Fruit fly (Drosophila melanogaster) whole organism, embryonic: ENCODE data around the gene CG7506.
A peak's percentile ranks its signal among the peaks of the same experiment; 100 is the strongest.

Source experiments
- Atf6 ChIP-seq: fragments of 200-800 bp; sonication (Bioruptor generic); IDR thresholded peaks from 2 replicates; pipeline ENCODE4 v1.3.6; 2022; ENCODE audit warnings: missing biosample characterization, missing genetic modification characterization
- CG11504 ChIP-seq: fragments of 200-800 bp; sonication (Bioruptor generic); optimal IDR thresholded peaks from 3 replicates; lab custom pipeline; 2019; ENCODE audit warnings: missing biosample characterization, mild to moderate bottlenecking, missing genetic modification characterization, moderate library complexity
- CG1233 ChIP-seq: fragments of 200-800 bp; sonication (Bioruptor generic); optimal IDR thresholded peaks from 4 replicates; lab custom pipeline; 2018; ENCODE audit warnings: missing biosample characterization, mild to moderate bottlenecking, missing genetic modification characterization
- CG12744 ChIP-seq: fragments of 200-800 bp; sonication (Bioruptor generic); optimal IDR thresholded peaks from 2 replicates; lab custom pipeline; 2016; ENCODE audit warnings: missing biosample characterization, missing genetic modification characterization
- CG12942 ChIP-seq: fragments of 200-800 bp; sonication (Bioruptor generic); optimal IDR thresholded peaks from 3 replicates; lab custom pipeline; 2016; ENCODE audit warnings: missing biosample characterization, missing genetic modification characterization
- CG14050 ChIP-seq: fragments of 200-800 bp; sonication (Bioruptor generic); IDR thresholded peaks from 3 replicates; pipeline ENCODE4 v1.3.6; 2022; ENCODE audit warnings: missing biosample characterization, missing genetic modification characterization
- CG1602 ChIP-seq: fragments of 200-800 bp; sonication (Bioruptor generic); optimal IDR thresholded peaks from 3 replicates; lab custom pipeline; 2016; ENCODE audit warnings: missing biosample characterization, missing genetic modification characterization
- CG1603 ChIP-seq: fragments of 200-800 bp; sonication (Bioruptor generic); optimal IDR thresholded peaks from 2 replicates; lab custom pipeline; 2019; ENCODE audit warnings: missing biosample characterization, mild to moderate bottlenecking, missing genetic modification characterization, moderate library complexity
- CG17359 ChIP-seq: fragments of 200-800 bp; sonication (Bioruptor generic); optimal IDR thresholded peaks from 3 replicates; lab custom pipeline; 2018; ENCODE audit warnings: missing biosample characterization, mild to moderate bottlenecking, missing genetic modification characterization, moderate library complexity
- CG17385 ChIP-seq: fragments of 200-800 bp; sonication (Bioruptor generic); optimal IDR thresholded peaks from 3 replicates; lab custom pipeline; 2018; ENCODE audit warnings: missing biosample characterization, mild to moderate bottlenecking, missing genetic modification characterization
- CG17568 ChIP-seq: fragments of 200-800 bp; sonication (Bioruptor generic); optimal IDR thresholded peaks from 2 replicates; lab custom pipeline; 2018; ENCODE audit warnings: missing biosample characterization, mild to moderate bottlenecking, missing genetic modification characterization, moderate library complexity
- CG1792 ChIP-seq: fragments of 200-800 bp; sonication (Bioruptor generic); optimal IDR thresholded peaks from 2 replicates; lab custom pipeline; 2016; ENCODE audit warnings: missing biosample characterization, missing genetic modification characterization
- CG18262 ChIP-seq: fragments of 200-800 bp; optimal IDR thresholded peaks from 3 replicates; lab custom pipeline; 2019; ENCODE audit warnings: missing biosample characterization, mild to moderate bottlenecking, missing genetic modification characterization, moderate library complexity
- CG30020 ChIP-seq: fragments of 200-800 bp; optimal IDR thresholded peaks from 2 replicates; lab custom pipeline; 2019; ENCODE audit warnings: missing biosample characterization, mild to moderate bottlenecking, missing genetic modification characterization, moderate library complexity
- CG30403 ChIP-seq: fragments of 200-800 bp; sonication (Bioruptor generic); optimal IDR thresholded peaks from 3 replicates; lab custom pipeline; 2016; ENCODE audit warnings: missing biosample characterization, missing genetic modification characterization
- CG31441 ChIP-seq: fragments of 200-800 bp; sonication (Bioruptor generic); IDR thresholded peaks from 2 replicates; pipeline ENCODE4 v1.3.6; 2022; ENCODE audit warnings: missing biosample characterization, missing genetic modification characterization
- CG32772 ChIP-seq: fragments of 200-800 bp; sonication (Bioruptor generic); IDR thresholded peaks from 2 replicates; pipeline ENCODE4 v1.3.6; 2022; ENCODE audit warnings: missing biosample characterization, missing genetic modification characterization
- CG6689 ChIP-seq: fragments of 200-800 bp; sonication (Bioruptor generic); IDR thresholded peaks from 2 replicates; pipeline ENCODE4 v1.3.6; 2022; ENCODE audit warnings: missing biosample characterization, missing genetic modification characterization
- CG7839 ChIP-seq: fragments of 200-800 bp; sonication (Bioruptor generic); optimal IDR thresholded peaks from 3 replicates; lab custom pipeline; 2018; ENCODE audit warnings: missing biosample characterization, mild to moderate bottlenecking, missing genetic modification characterization, moderate library complexity
- CG9609 ChIP-seq: fragments of 200-800 bp; sonication (Bioruptor generic); optimal IDR thresholded peaks from 3 replicates; lab custom pipeline; 2016; ENCODE audit warnings: missing biosample characterization, missing genetic modification characterization
- Camta ChIP-seq: fragments of 200-800 bp; sonication (Bioruptor generic); optimal IDR thresholded peaks from 2 replicates; lab custom pipeline; 2016; ENCODE audit warnings: missing biosample characterization, missing genetic modification characterization
- D19B ChIP-seq: fragments of 200-800 bp; sonication (Bioruptor generic); optimal IDR thresholded peaks from 2 replicates; lab custom pipeline; 2017; ENCODE audit warnings: missing biosample characterization, mild to moderate bottlenecking, missing genetic modification characterization
- Fer2 ChIP-seq: fragments of 200-800 bp; sonication (Bioruptor generic); optimal IDR thresholded peaks from 2 replicates; lab custom pipeline; 2018; ENCODE audit warnings: missing biosample characterization, mild to moderate bottlenecking, missing genetic modification characterization, moderate library complexity
- H15 ChIP-seq: fragments of 200-800 bp; sonication (Bioruptor generic); IDR thresholded peaks from 3 replicates; pipeline ENCODE4 v1.3.6; 2022; ENCODE audit warnings: missing biosample characterization, missing genetic modification characterization
- HmgZ ChIP-seq: fragments of 200-800 bp; sonication (Bioruptor generic); optimal IDR thresholded peaks from 2 replicates; lab custom pipeline; 2018; ENCODE audit warnings: missing biosample characterization, mild to moderate bottlenecking, missing genetic modification characterization
- Hsf ChIP-seq: fragments of 200-800 bp; sonication (Bioruptor generic); optimal IDR thresholded peaks from 3 replicates; lab custom pipeline; 2016; ENCODE audit warnings: missing biosample characterization, missing genetic modification characterization
- Oli ChIP-seq: fragments of 200-800 bp; sonication (Bioruptor generic); optimal IDR thresholded peaks from 2 replicates; lab custom pipeline; 2018; ENCODE audit warnings: missing biosample characterization, mild to moderate bottlenecking, missing genetic modification characterization, moderate library complexity
- Ptx1 ChIP-seq: fragments of 200-800 bp; sonication (Bioruptor generic); IDR thresholded peaks from 2 replicates; pipeline ENCODE4 v1.3.6; 2022; ENCODE audit warnings: missing biosample characterization, missing genetic modification characterization
- Ravus ChIP-seq: fragments of 200-800 bp; sonication (Bioruptor generic); IDR thresholded peaks from 2 replicates; pipeline ENCODE4 v1.3.6; 2022; ENCODE audit warnings: missing biosample characterization, missing genetic modification characterization
- Sox102F ChIP-seq: fragments of 200-800 bp; sonication (Bioruptor generic); optimal IDR thresholded peaks from 2 replicates; lab custom pipeline; 2018; ENCODE audit warnings: missing biosample characterization, mild to moderate bottlenecking, missing genetic modification characterization, moderate library complexity
- Taf1 ChIP-seq: fragments of 200-800 bp; sonication (Bioruptor generic); IDR thresholded peaks from 2 replicates; pipeline ENCODE4 v1.3.6; 2022; ENCODE audit warnings: missing biosample characterization, missing genetic modification characterization
- btn ChIP-seq: fragments of 200-800 bp; sonication (Bioruptor generic); optimal IDR thresholded peaks from 2 replicates; lab custom pipeline; 2016; ENCODE audit warnings: missing biosample characterization, missing genetic modification characterization
- ci ChIP-seq: fragments of 200-800 bp; sonication (Bioruptor generic); IDR thresholded peaks from 3 replicates; pipeline ENCODE4 v1.3.6; 2022; ENCODE audit warnings: missing biosample characterization, missing genetic modification characterization
- corto ChIP-seq: fragments of 200-800 bp; sonication (Bioruptor generic); optimal IDR thresholded peaks from 2 replicates; lab custom pipeline; 2016; ENCODE audit warnings: missing biosample characterization, mild to moderate bottlenecking, missing genetic modification characterization, moderate library complexity
- dan ChIP-seq: fragments of 200-800 bp; sonication (Bioruptor generic); IDR thresholded peaks from 2 replicates; pipeline ENCODE4 v1.3.6; 2022; ENCODE audit warnings: missing biosample characterization, missing genetic modification characterization
- dimm ChIP-seq: fragments of 200-800 bp; sonication (Bioruptor generic); IDR thresholded peaks from 2 replicates; pipeline ENCODE4 v1.3.6; 2022; ENCODE audit warnings: missing biosample characterization, missing genetic modification characterization
- dmrt99B ChIP-seq: fragments of 200-800 bp; sonication (Bioruptor generic); optimal IDR thresholded peaks from 2 replicates; lab custom pipeline; 2018; ENCODE audit warnings: missing biosample characterization, mild to moderate bottlenecking, missing genetic modification characterization, moderate library complexity
- her ChIP-seq: fragments of 200-800 bp; sonication (Bioruptor generic); optimal IDR thresholded peaks from 2 replicates; lab custom pipeline; 2016; ENCODE audit warnings: missing biosample characterization, missing genetic modification characterization
- hkb ChIP-seq, 2 experiments: fragments of 200-800 bp in 1 of 2; fragments of >200 bp in 1 of 2; sonication (Bioruptor generic) in 1 of 2; IDR thresholded peaks in 1 of 2; optimal IDR thresholded peaks in 1 of 2; 2 replicates each; pipeline versions ENCODE4 v1.3.6 to Lab custom; 2017 to 2022; ENCODE audit warnings: missing biosample characterization in 1 of 2, missing genetic modification characterization in 1 of 2
- jing ChIP-seq: fragments of 200-800 bp; sonication (Bioruptor generic); optimal IDR thresholded peaks from 2 replicates; lab custom pipeline; 2018; ENCODE audit warnings: missing biosample characterization, mild to moderate bottlenecking, missing genetic modification characterization
- lmd ChIP-seq: fragments of 200-800 bp; sonication (Bioruptor generic); IDR thresholded peaks from 2 replicates; pipeline ENCODE4 v1.3.6; 2022; ENCODE audit warnings: missing biosample characterization, missing genetic modification characterization
- peb ChIP-seq: fragments of 200-800 bp; sonication (Bioruptor generic); IDR thresholded peaks from 2 replicates; pipeline ENCODE4 v1.3.6; 2022; ENCODE audit warnings: missing biosample characterization, missing genetic modification characterization
- phol ChIP-seq: fragments of 200-800 bp; sonication (Bioruptor generic); optimal IDR thresholded peaks from 3 replicates; lab custom pipeline; 2018; ENCODE audit warnings: missing biosample characterization, mild to moderate bottlenecking, missing genetic modification characterization, moderate library complexity
- psq ChIP-seq: fragments of 200-800 bp; sonication (Bioruptor generic); optimal IDR thresholded peaks from 2 replicates; lab custom pipeline; 2017; ENCODE audit warnings: missing biosample characterization, missing genetic modification characterization
- row ChIP-seq: fragments of 200-800 bp; sonication (Bioruptor generic); IDR thresholded peaks from 3 replicates; pipeline ENCODE4 v1.3.6; 2022; ENCODE audit warnings: missing biosample characterization, missing genetic modification characterization
- scrt ChIP-seq: fragments of 200-800 bp; sonication (Bioruptor generic); optimal IDR thresholded peaks from 2 replicates; lab custom pipeline; 2018; ENCODE audit warnings: missing biosample characterization, mild to moderate bottlenecking, missing genetic modification characterization, moderate library complexity
- sens ChIP-seq: fragments of 200-800 bp; sonication (Bioruptor generic); peaks from one replicate; lab custom pipeline; 2016; ENCODE audit warnings: missing biosample characterization, missing genetic modification characterization
- sens-2 ChIP-seq: fragments of 200-800 bp; sonication (Bioruptor generic); IDR thresholded peaks from 2 replicates; pipeline ENCODE4 v1.3.6; 2022; ENCODE audit warnings: missing biosample characterization, missing genetic modification characterization
- tap ChIP-seq: fragments of 200-800 bp; optimal IDR thresholded peaks from 3 replicates; lab custom pipeline; 2019; ENCODE audit warnings: missing biosample characterization, mild to moderate bottlenecking, missing genetic modification characterization, moderate library complexity
- unpg ChIP-seq: fragments of 200-800 bp; sonication (Bioruptor generic); optimal IDR thresholded peaks from 3 replicates; lab custom pipeline; 2018; ENCODE audit warnings: missing biosample characterization, mild to moderate bottlenecking, missing genetic modification characterization, moderate library complexity
- vvl ChIP-seq: fragments of 200-800 bp; sonication (Bioruptor generic); IDR thresholded peaks from 2 replicates; pipeline ENCODE4 v1.3.6; 2022; ENCODE audit warnings: missing biosample characterization, missing genetic modification characterization
- zfh1 ChIP-seq: fragments of 200-800 bp; sonication (Bioruptor generic); IDR thresholded peaks from 3 replicates; pipeline ENCODE4 v1.3.6; 2022; ENCODE audit warnings: missing biosample characterization, missing genetic modification characterization

CG7506 gene

DNA sequence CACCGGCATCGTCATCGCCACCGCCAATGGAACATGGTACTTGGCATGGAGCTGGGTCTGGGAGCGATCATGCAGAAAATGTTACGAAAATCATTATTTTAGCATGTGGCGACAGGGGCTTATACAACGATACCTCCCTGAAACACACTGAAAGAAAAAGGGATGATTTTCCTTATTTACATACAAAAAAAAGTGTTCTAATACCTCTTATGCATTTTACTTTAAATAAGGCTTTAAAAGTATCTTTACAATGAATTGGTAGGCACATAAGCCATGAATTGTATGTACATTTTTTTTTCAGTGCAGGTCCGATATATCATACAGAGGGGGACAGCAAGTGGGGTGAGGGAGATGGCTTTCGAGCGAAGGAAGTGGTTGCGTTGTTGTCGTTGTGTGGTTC is 27.2 kb downstream of the CG7506 start (continued):
- no peak for TF ChIP-seq scrt
- no peak for TF ChIP-seq D19B (GFP tag; lab: Kevin White, UChicago)
- TF ChIP-seq Camta = peak; percentile 26
- no peak for TF ChIP-seq HmgZ (tag; lab: Kevin White, UChicago)
- peak; percentile 33 for TF ChIP-seq CG18262 (tag; lab: Kevin White, UChicago)
- peak; percentile 31; the same call in 1 of the 2 replicates for TF ChIP-seq Atf6 (GFP tag; lab: Robert Waterston, UW)
- no peak for TF ChIP-seq lmd (GFP tag; lab: Robert Waterston, UW)
- TF ChIP-seq corto (GFP tag; lab: Kevin White, UChicago) = peak; percentile 29
- peak; percentile 56 for TF ChIP-seq CG1603 (tag; lab: Kevin White, UChicago)
- TF ChIP-seq sens-2 = no peak
- 0 out of 2 replicates have a peak, but pooled peaks have one; percentile 25 for TF ChIP-seq CG32772
- TF ChIP-seq CG17568 = no peak
- peak; percentile 52; the same call in 1 of the 3 replicates for TF ChIP-seq H15
- peak; percentile 34 for TF ChIP-seq Hsf
- TF ChIP-seq CG17359 (tag; lab: Kevin White, UChicago) = peak; percentile 43
- no peak for TF ChIP-seq CG1233 (GFP tag; lab: Kevin White, UChicago)
- TF ChIP-seq her (GFP tag; lab: Kevin White, UChicago) = no peak
- TF ChIP-seq CG1602 (GFP tag; lab: Kevin White, UChicago) = peak; percentile 31
- no peak for TF ChIP-seq Ravus
- TF ChIP-seq Taf1 (GFP tag; lab: Robert Waterston, UW) = no peak
- TF ChIP-seq CG9609 (GFP tag; lab: Kevin White, UChicago) = no peak
- 0 out of 2 replicates have a peak, but pooled peaks have one; percentile 28 for TF ChIP-seq peb (GFP tag; lab: Robert Waterston, UW)
- no peak for TF ChIP-seq Fer2
- TF ChIP-seq zfh1 = peak; percentile 57; the same call in 1 of the 3 replicates
- peak; percentile 54 for TF ChIP-seq tap (tag; lab: Kevin White, UChicago)
- TF ChIP-seq dan (GFP tag; lab: Robert Waterston, UW) = no peak
- TF ChIP-seq CG12744 = no peak
- TF ChIP-seq CG12942 (GFP tag; lab: Kevin White, UChicago) = no peak
- peak; percentile 57; the same call in 2 of the 3 replicates for TF ChIP-seq row
- TF ChIP-seq jing = peak; percentile 5
- TF ChIP-seq CG14050 (GFP tag; lab: Robert Waterston, UW) = 0 out of 3 replicates have a peak, but pooled peaks have one; percentile 29

DNA sequence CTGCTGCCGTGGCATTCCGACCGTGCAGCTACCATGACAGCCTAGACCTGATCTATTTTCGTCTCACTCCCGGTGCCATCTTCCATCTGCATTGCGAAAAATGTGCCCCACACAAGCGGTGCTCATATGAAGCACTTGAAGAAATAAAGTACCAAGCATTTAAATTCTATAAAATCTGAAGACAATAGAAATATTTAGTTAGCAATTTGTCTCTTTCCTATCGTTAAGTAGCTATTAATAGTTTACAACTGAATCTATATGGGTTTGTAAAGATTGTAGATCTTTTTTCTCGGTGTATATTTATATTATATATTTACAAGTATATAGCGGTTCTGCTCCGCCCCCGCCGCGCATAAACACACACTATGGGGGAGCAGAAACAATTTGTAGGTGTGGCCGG is 30.2 kb downstream of the CG7506 start:
- peak; percentile 18 for TF ChIP-seq phol (tag; lab: Kevin White, UChicago)
- TF ChIP-seq CG17385 (GFP tag; lab: Kevin White, UChicago) = no peak
- TF ChIP-seq sens = peak; percentile 7
- peak; percentile 10 for TF ChIP-seq CG7839 (tag; lab: Kevin White, UChicago)
- no peak for TF ChIP-seq btn (GFP tag; lab: Kevin White, UChicago)
- peak; percentile 13 for TF ChIP-seq Oli (tag; lab: Kevin White, UChicago)
- peak; percentile 35; the same call in 1 of the 2 replicates for TF ChIP-seq CG31441 (GFP tag; lab: Robert Waterston, UW)
- TF ChIP-seq CG30020 (tag; lab: Kevin White, UChicago) = no peak
- peak; percentile 27 for TF ChIP-seq CG11504 (tag; lab: Kevin White, UChicago)
- no peak for TF ChIP-seq CG1792
- TF ChIP-seq ci (GFP tag; lab: Robert Waterston, UW) = 0 out of 3 replicates have a peak, but pooled peaks have one; percentile 24
- TF ChIP-seq unpg (GFP tag; lab: Kevin White, UChicago) = peak; percentile 25
- TF ChIP-seq CG6689 (GFP tag; lab: Robert Waterston, UW) = peak; percentile 29; the same call in 1 of the 2 replicates
- TF ChIP-seq vvl (GFP tag; lab: Robert Waterston, UW) = 0 out of 2 replicates have a peak, but pooled peaks have one; percentile 9
- TF ChIP-seq hkb (optimal IDR thresholded peaks at IDR 0.05; lab: Kevin White, UChicago) = no peak
- 0 out of 2 replicates have a peak, but pooled peaks have one; percentile 22 for TF ChIP-seq hkb (GFP tag; IDR thresholded peaks at IDR 0.05; lab: Robert Waterston, UW)
- TF ChIP-seq Ptx1 (GFP tag; lab: Robert Waterston, UW) = 0 out of 2 replicates have a peak, but pooled peaks have one; percentile 13
- TF ChIP-seq Sox102F (GFP tag; lab: Kevin White, UChicago) = peak; percentile 44
- TF ChIP-seq dimm (GFP tag; lab: Robert Waterston, UW) = no peak
- TF ChIP-seq dmrt99B = peak; percentile 7
- TF ChIP-seq CG30403 (GFP tag; lab: Kevin White, UChicago) = peak; percentile 22
- TF ChIP-seq Atf6 (GFP tag; lab: Robert Waterston, UW) = no peak
- no peak for TF ChIP-seq psq (GFP tag; lab: Kevin White, UChicago)
